Worm (Caenorhabditis elegans) whole organism, late embryonic: ENCODE results near the gene memb-2.

Source experiments
- F13H6.1 ChIP-seq: sonication (generic microtip); optimal IDR thresholded peaks from 2 replicates; lab custom pipeline; 2016; ENCODE audit warnings: missing genetic modification characterization, missing compliant biosample characterization
- ama-1 ChIP-seq: fragments of 150-350 bp; optimal IDR thresholded peaks from 2 replicates; lab custom pipeline; 2014
- ceh-2 ChIP-seq: sonication (generic microtip); optimal IDR thresholded peaks from 2 replicates; lab custom pipeline; 2016; ENCODE audit warnings: missing genotype, missing genetic modification characterization, missing compliant biosample characterization
- fkh-10 ChIP-seq: fragments of 150-350 bp; optimal IDR thresholded peaks from 2 replicates; lab custom pipeline; 2014; ENCODE audit warnings: missing biosample characterization, missing genetic modification reagents, missing genetic modification characterization
- hlh-6 ChIP-seq: sonication (generic microtip); optimal IDR thresholded peaks from 2 replicates; lab custom pipeline; 2016; ENCODE audit warnings: missing genotype, missing genetic modification characterization, missing compliant biosample characterization
- lin-11 ChIP-seq: fragments of 200-800 bp; sonication (Bioruptor generic); optimal IDR thresholded peaks from 2 replicates; lab custom pipeline; 2018; ENCODE audit warnings: mild to moderate bottlenecking, missing genetic modification characterization, missing compliant biosample characterization
- mec-3 ChIP-seq: sonication (generic microtip); optimal IDR thresholded peaks from 2 replicates; lab custom pipeline; 2016; ENCODE audit warnings: borderline replicate concordance, missing genetic modification characterization, missing compliant biosample characterization
- nhr-11 ChIP-seq: fragments of 150-350 bp; optimal IDR thresholded peaks from 2 replicates; lab custom pipeline; 2014; ENCODE audit warnings: missing biosample characterization, missing genetic modification characterization
- pag-3 ChIP-seq: sonication (generic microtip); optimal IDR thresholded peaks from 2 replicates; lab custom pipeline; 2016; ENCODE audit warnings: missing compliant biosample characterization, missing genetic modification characterization, borderline replicate concordance
- pha-4 ChIP-seq: fragments of 150-350 bp; optimal IDR thresholded peaks from 2 replicates; lab custom pipeline; 2018; ENCODE audit warnings: missing biosample characterization, missing genetic modification reagents, missing genetic modification characterization
- sox-4 ChIP-seq: sonication (generic microtip); optimal IDR thresholded peaks from 2 replicates; lab custom pipeline; 2017; ENCODE audit warnings: mild to moderate bottlenecking, missing genetic modification characterization, inconsistent platforms, missing compliant biosample characterization

- TF ChIP-seq ceh-2 (tag; lab: Kevin White, UChicago): no peak
- TF ChIP-seq nhr-11 (tag; lab: Kevin White, UChicago): no peak
- TF ChIP-seq pha-4 (tag; lab: Kevin White, UChicago): no peak
- TF ChIP-seq mec-3 (tag; lab: Kevin White, UChicago): no peak
- TF ChIP-seq lin-11 (tag; lab: Kevin White, UChicago): no peak
- no peak for TF ChIP-seq F13H6.1 (tag; lab: Kevin White, UChicago)
- TF ChIP-seq ama-1 (lab: Kevin White, UChicago): no peak
- no peak for TF ChIP-seq pag-3 (tag; lab: Kevin White, UChicago)
- TF ChIP-seq sox-4 (tag; lab: Kevin White, UChicago): no peak
- no peak for TF ChIP-seq hlh-6 (tag; lab: Kevin White, UChicago)
- no peak for TF ChIP-seq fkh-10
Observed at ce11 chrV:5582860-5583259, 37.1 kb downstream of the memb-2 start.
